Worm (Caenorhabditis elegans) whole organism, young adult: Measurements from ENCODE around the gene Y39A1C.1.

Experiments
- B0035.1 ChIP-seq: sonication (generic microtip); optimal IDR thresholded peaks from 2 replicates; lab custom pipeline; 2016; ENCODE audit warnings: missing genetic modification characterization, mild to moderate bottlenecking, missing compliant biosample characterization, missing genotype, missing genetic modification reagents
- C17E4.6 ChIP-seq: fragments of 200-800 bp; sonication (Bioruptor generic); IDR thresholded peaks from 2 replicates; pipeline ENCODE4 v1.3.6; 2022; ENCODE audit warnings: missing genetic modification reagents, missing genetic modification characterization, missing compliant biosample characterization
- F22D6.2 ChIP-seq: sonication (generic microtip); optimal IDR thresholded peaks from 2 replicates; lab custom pipeline; 2016; ENCODE audit warnings: mild to moderate bottlenecking, missing genetic modification characterization, missing compliant biosample characterization
- F33H1.4 ChIP-seq: fragments of 200-800 bp; sonication (Bioruptor generic); IDR thresholded peaks from 2 replicates; pipeline ENCODE4 v1.3.6; 2022; ENCODE audit warnings: missing genetic modification reagents, missing genetic modification characterization, missing compliant biosample characterization
- F49E8.2 ChIP-seq: sonication (generic microtip); optimal IDR thresholded peaks from 3 replicates; lab custom pipeline; 2017; ENCODE audit warnings: missing genetic modification characterization, mild to moderate bottlenecking, missing compliant biosample characterization, antibody characterized with exemption, moderate library complexity; ENCODE audit not compliant: insufficient read depth
- F57A8.1 ChIP-seq: fragments of 200-800 bp; sonication (Bioruptor generic); optimal IDR thresholded peaks from 2 replicates; lab custom pipeline; 2018; ENCODE audit warnings: mild to moderate bottlenecking, missing genetic modification characterization, moderate library complexity, missing compliant biosample characterization
- F57C9.4 ChIP-seq: sonication (generic microtip); optimal IDR thresholded peaks from 2 replicates; lab custom pipeline; 2017; ENCODE audit warnings: mild to moderate bottlenecking, missing genetic modification characterization, missing compliant biosample characterization
- K11D2.4 ChIP-seq: fragments of 200-800 bp; sonication (Bioruptor generic); IDR thresholded peaks from 2 replicates; pipeline ENCODE4 v1.3.6; 2022; ENCODE audit warnings: missing genetic modification reagents, missing genetic modification characterization, missing compliant biosample characterization
- Y53G8AR.9 ChIP-seq: fragments of 200-800 bp; sonication (Bioruptor generic); conservative IDR thresholded peaks from 2 replicates; pipeline ENCODE4 v1.3.6; 2022; ENCODE audit warnings: missing genetic modification reagents, missing genetic modification characterization, missing compliant biosample characterization
- Y56A3A.18 ChIP-seq: fragments of 200-800 bp; sonication (Bioruptor generic); IDR thresholded peaks from 2 replicates; pipeline ENCODE4 v1.3.6; 2022; ENCODE audit warnings: missing genetic modification reagents, missing genetic modification characterization, missing compliant biosample characterization
- Y67H2A.10 ChIP-seq: fragments of 200-800 bp; sonication (Bioruptor generic); conservative IDR thresholded peaks from 2 replicates; pipeline ENCODE4 v1.3.6; 2022; ENCODE audit warnings: missing genetic modification reagents, missing genetic modification characterization, missing compliant biosample characterization
- athp-1 ChIP-seq: sonication (generic microtip); optimal IDR thresholded peaks from 2 replicates; lab custom pipeline; 2017; ENCODE audit warnings: mild to moderate bottlenecking, missing genetic modification characterization, missing compliant biosample characterization
- bed-1 ChIP-seq: fragments of 200-800 bp; sonication (Bioruptor generic); IDR thresholded peaks from 2 replicates; pipeline ENCODE4 v1.3.6; 2022; ENCODE audit warnings: missing genetic modification reagents, missing genetic modification characterization, missing compliant biosample characterization
- ccch-3 ChIP-seq: fragments of 200-800 bp; sonication (Bioruptor generic); optimal IDR thresholded peaks from 2 replicates; lab custom pipeline; 2018; ENCODE audit warnings: mild to moderate bottlenecking, missing genetic modification characterization, missing compliant biosample characterization
- cebp-2 ChIP-seq: fragments of 200-800 bp; sonication (Bioruptor generic); IDR thresholded peaks from 2 replicates; pipeline ENCODE4 v1.3.6; 2022; ENCODE audit warnings: missing genetic modification characterization, missing compliant biosample characterization
- ceh-91 ChIP-seq: fragments of 200-800 bp; sonication (Bioruptor generic); IDR thresholded peaks from 2 replicates; pipeline ENCODE4 v1.3.6; 2022; ENCODE audit warnings: missing genetic modification reagents, missing genetic modification characterization, missing compliant biosample characterization
- dox-1 ChIP-seq: fragments of 200-800 bp; sonication (Bioruptor generic); IDR thresholded peaks from 2 replicates; pipeline ENCODE4 v1.3.6; 2022; ENCODE audit warnings: missing genetic modification reagents, missing genetic modification characterization, missing compliant biosample characterization
- efl-1 ChIP-seq: fragments of 150-350 bp; optimal IDR thresholded peaks from 2 replicates; lab custom pipeline; 2014; ENCODE audit warnings: missing biosample characterization, missing genetic modification reagents, missing genetic modification characterization
- hlh-12 ChIP-seq: sonication (generic microtip); optimal IDR thresholded peaks from 2 replicates; lab custom pipeline; 2016; ENCODE audit warnings: missing genetic modification characterization, missing compliant biosample characterization
- hlh-26 ChIP-seq: fragments of 200-800 bp; sonication (Bioruptor generic); conservative IDR thresholded peaks from 2 replicates; pipeline ENCODE4 v1.3.6; 2022; ENCODE audit warnings: missing genetic modification reagents, missing genetic modification characterization, missing compliant biosample characterization
- hmg-1.2 ChIP-seq: fragments of 200-800 bp; sonication (Bioruptor generic); IDR thresholded peaks from 2 replicates; pipeline ENCODE4 v1.3.6; 2022; ENCODE audit warnings: missing genetic modification reagents, missing genetic modification characterization, missing compliant biosample characterization
- hrde-1 ChIP-seq: sonication (generic microtip); optimal IDR thresholded peaks from 2 replicates; lab custom pipeline; 2016; ENCODE audit warnings: missing genetic modification characterization, mild to moderate bottlenecking, missing compliant biosample characterization, moderate library complexity, missing genotype, missing genetic modification reagents, borderline replicate concordance
- lin-40 ChIP-seq: sonication (generic microtip); optimal IDR thresholded peaks from 2 replicates; lab custom pipeline; 2016; ENCODE audit warnings: missing genetic modification characterization, mild to moderate bottlenecking, missing compliant biosample characterization, missing genotype, missing genetic modification reagents
- lin-54 ChIP-seq: fragments of 200-800 bp; sonication (Bioruptor generic); optimal IDR thresholded peaks from 2 replicates; lab custom pipeline; 2018; ENCODE audit warnings: mild to moderate bottlenecking, missing genetic modification characterization, missing compliant biosample characterization
- lsl-1 ChIP-seq: fragments of 200-800 bp; sonication (Bioruptor generic); optimal IDR thresholded peaks from 2 replicates; lab custom pipeline; 2018; ENCODE audit warnings: mild to moderate bottlenecking, missing genetic modification characterization, moderate library complexity, missing compliant biosample characterization
- lsy-27 ChIP-seq: sonication (generic microtip); optimal IDR thresholded peaks from 2 replicates; lab custom pipeline; 2017; ENCODE audit warnings: missing genetic modification characterization, mild to moderate bottlenecking, missing compliant biosample characterization, antibody characterized with exemption, missing genotype, borderline replicate concordance; ENCODE audit not compliant: insufficient read depth
- madf-6 ChIP-seq: fragments of 200-800 bp; sonication (Bioruptor generic); IDR thresholded peaks from 2 replicates; pipeline ENCODE4 v1.3.6; 2022; ENCODE audit warnings: missing genetic modification reagents, missing genetic modification characterization, missing compliant biosample characterization
- madf-8 ChIP-seq: fragments of 200-800 bp; sonication (Bioruptor generic); conservative IDR thresholded peaks from 2 replicates; pipeline ENCODE4 v1.3.6; 2022; ENCODE audit warnings: missing genetic modification reagents, missing genetic modification characterization, missing compliant biosample characterization
- mel-28 ChIP-seq: sonication (generic microtip); optimal IDR thresholded peaks from 2 replicates; lab custom pipeline; 2016; ENCODE audit warnings: borderline replicate concordance, mild to moderate bottlenecking, missing genetic modification characterization, missing compliant biosample characterization
- nfya-1 ChIP-seq: sonication (generic microtip); optimal IDR thresholded peaks from 2 replicates; lab custom pipeline; 2017; ENCODE audit warnings: antibody characterized with exemption, missing compliant biosample characterization, missing genetic modification characterization, borderline replicate concordance; ENCODE audit not compliant: insufficient read depth
- nfyb-1 ChIP-seq: fragments of 200-800 bp; sonication (Bioruptor generic); IDR thresholded peaks from 2 replicates; pipeline ENCODE4 v1.3.6; 2022; ENCODE audit warnings: missing genetic modification reagents, missing genetic modification characterization, missing compliant biosample characterization
- nhr-80 ChIP-seq: sonication (generic microtip); optimal IDR thresholded peaks from 2 replicates; lab custom pipeline; 2016; ENCODE audit warnings: missing genetic modification characterization, missing compliant biosample characterization
- rec-8 ChIP-seq, 2 experiments: sonication (generic microtip); optimal IDR thresholded peaks; 2 replicates each; lab custom pipeline; 2016; ENCODE audit warnings: mild to moderate bottlenecking in 2 of 2, missing genetic modification characterization in 2 of 2, missing genetic modification reagents in 2 of 2, missing genotype in 2 of 2, missing biosample characterization in 1 of 2, missing compliant biosample characterization in 1 of 2, moderate library complexity in 1 of 2
- repo-1 ChIP-seq: sonication (generic microtip); optimal IDR thresholded peaks from 2 replicates; lab custom pipeline; 2017; ENCODE audit warnings: mild to moderate bottlenecking, missing genetic modification characterization, missing compliant biosample characterization
- rpc-1 ChIP-seq, 2 experiments: fragments of 150-350 bp in 1 of 2; sonication (generic microtip) in 1 of 2; optimal IDR thresholded peaks; 2 replicates each; lab custom pipeline; 2014 to 2018; ENCODE audit warnings: missing biosample characterization in 1 of 2, missing genetic modification characterization in 1 of 2, missing genetic modification reagents in 1 of 2, missing genotype in 1 of 2
- sdz-38 ChIP-seq: sonication (generic microtip); optimal IDR thresholded peaks from 2 replicates; lab custom pipeline; 2016; ENCODE audit warnings: missing genotype, missing genetic modification characterization, missing compliant biosample characterization
- snpc-3.4 ChIP-seq: sonication (generic microtip); optimal IDR thresholded peaks from 2 replicates; lab custom pipeline; 2017; ENCODE audit warnings: missing genetic modification characterization, mild to moderate bottlenecking, missing compliant biosample characterization, antibody characterized with exemption, moderate library complexity, missing genotype, missing genetic modification reagents
- sptf-2 ChIP-seq: fragments of 200-800 bp; sonication (Bioruptor generic); optimal IDR thresholded peaks from 2 replicates; lab custom pipeline; 2018; ENCODE audit warnings: mild to moderate bottlenecking, missing genetic modification characterization, missing compliant biosample characterization
- unc-130 ChIP-seq: sonication (generic microtip); optimal IDR thresholded peaks from 2 replicates; lab custom pipeline; 2016; ENCODE audit warnings: missing genetic modification reagents, missing genetic modification characterization, missing compliant biosample characterization
- xnd-1 ChIP-seq: sonication (generic microtip); optimal IDR thresholded peaks from 2 replicates; lab custom pipeline; 2016; ENCODE audit warnings: missing genotype, missing genetic modification reagents, missing genetic modification characterization, missing compliant biosample characterization
- zfh-2 ChIP-seq: fragments of 200-800 bp; sonication (Bioruptor generic); conservative IDR thresholded peaks from 2 replicates; pipeline ENCODE4 v1.3.6; 2022; ENCODE audit warnings: missing genetic modification reagents, missing genetic modification characterization, missing compliant biosample characterization
- zim-3 ChIP-seq: sonication (generic microtip); optimal IDR thresholded peaks from 2 replicates; lab custom pipeline; 2017; ENCODE audit warnings: mild to moderate bottlenecking, missing genetic modification characterization, moderate library complexity, missing compliant biosample characterization
- ztf-25 ChIP-seq: fragments of 200-800 bp; sonication (Bioruptor generic); IDR thresholded peaks from 2 replicates; pipeline ENCODE4 v1.3.6; 2022; ENCODE audit warnings: missing genetic modification reagents, missing genetic modification characterization, missing compliant biosample characterization

Gene Y39A1C.1

ce11 chrIII:10870161-10870560, 14.9 kb downstream of the Y39A1C.1 start:
- TF ChIP-seq xnd-1 (peak; percentile 47), madf-6 (GFP tag; lab: Robert Waterston, UW) (peak; percentile 60; the same call in 1 of the 2 replicates), lsl-1 (peak; percentile 76), F57A8.1 (GFP tag; lab: Kevin White, UChicago) (no peak), zim-3 (tag; lab: Kevin White, UChicago) (no peak), rec-8 (tag; optimal IDR thresholded peaks at IDR 0.05; lab: Kevin White, UChicago) (no peak), lin-54 (GFP tag; lab: Kevin White, UChicago) (peak; percentile 8), F33H1.4 (GFP tag; lab: Robert Waterston, UW) (peak; percentile 81)

ce11 chrIII:10870814-10871213, 15.6 kb downstream of the Y39A1C.1 start:
- TF ChIP-seq zfh-2 (peak; percentile 52), unc-130 (GFP tag; lab: Kevin White, UChicago) (no peak), lsy-27 (tag; lab: Kevin White, UChicago) (no peak)

- no peak for TF ChIP-seq C17E4.6 (GFP tag; lab: Robert Waterston, UW)
- TF ChIP-seq ceh-91 (GFP tag; lab: Robert Waterston, UW): no peak
- TF ChIP-seq snpc-3.4: no peak
- TF ChIP-seq repo-1: no peak
- no peak for TF ChIP-seq F49E8.2
- TF ChIP-seq nfya-1: no peak
- no peak for TF ChIP-seq B0035.1
- no peak for TF ChIP-seq nhr-80
- no peak for TF ChIP-seq zim-3 (tag; lab: Kevin White, UChicago)
- no peak for TF ChIP-seq Y56A3A.18 (GFP tag; lab: Robert Waterston, UW)
- no peak for TF ChIP-seq rec-8 (tag; optimal IDR thresholded peaks at IDR 0.05; lab: Kevin White, UChicago)
- TF ChIP-seq F57C9.4 (tag; lab: Kevin White, UChicago): no peak
- no peak for TF ChIP-seq ccch-3 (GFP tag; lab: Kevin White, UChicago)
- no peak for TF ChIP-seq hmg-1.2 (GFP tag; lab: Robert Waterston, UW)
These were observed 19.9 kb downstream of the Y39A1C.1 start, which contains the start of gene C44B9.2 for ce11 chrIII:10875132-10875531. TSS of gene C44B9.2 (plus strand) at chrIII:10875432.

- TF ChIP-seq cebp-2 (GFP tag; lab: Robert Waterston, UW) (no peak), sdz-38 (tag; lab: Kevin White, UChicago) (no peak), K11D2.4 (GFP tag; lab: Robert Waterston, UW) (no peak), Y67H2A.10 (GFP tag; lab: Robert Waterston, UW) (no peak), hlh-26 (no peak), Y53G8AR.9 (GFP tag; lab: Robert Waterston, UW) (no peak), hrde-1 (tag; lab: Kevin White, UChicago) (no peak), lin-40 (no peak), lsy-27 (tag; lab: Kevin White, UChicago) (no peak), hlh-12 (tag; lab: Kevin White, UChicago) (no peak), ztf-25 (no peak), nfya-1 (no peak), efl-1 (GFP tag; lab: Kevin White, UChicago) (peak; percentile 71), sptf-2 (GFP tag; lab: Kevin White, UChicago) (no peak), repo-1 (no peak), bed-1 (GFP tag; lab: Robert Waterston, UW) (no peak), F57A8.1 (GFP tag; lab: Kevin White, UChicago) (no peak), athp-1 (tag; lab: Kevin White, UChicago) (peak; percentile 99), mel-28 (tag; lab: Kevin White, UChicago) (no peak), dox-1 (GFP tag; lab: Robert Waterston, UW) (no peak), F22D6.2 (tag; lab: Kevin White, UChicago) (no peak), nfyb-1 (GFP tag; lab: Robert Waterston, UW) (no peak), rpc-1 (optimal IDR thresholded peaks at IDR 0.05; lab: Kevin White, UChicago) (no peak), rpc-1 (tag; optimal IDR thresholded peaks at IDR 0.05; lab: Kevin White, UChicago) (no peak), madf-8 (GFP tag; lab: Robert Waterston, UW) (peak; percentile 93)
These were observed 22.3 kb downstream of the Y39A1C.1 start for ce11 chrIII:10877542-10877941.
